Worm (Caenorhabditis elegans): ENCODE measurements around the gene R12C12.5.

R12C12.5 gene

ce11 chrII:6047639-6048159, 2.8 kb upstream of the R12C12.5 start, which contains the start of the genes R12C12.6 and ran-5 (continued):
- TF ChIP-seq nhr-41 (GFP tag; IDR thresholded peaks at IDR 0.05) (no peak), daf-12 (tag; optimal IDR thresholded peaks at IDR 0.05) (no peak), dmd-8 (GFP tag; IDR thresholded peaks at IDR 0.05) (no peak), nhr-48 (tag; optimal IDR thresholded peaks at IDR 0.05) (peak; percentile 81), zag-1 (tag; optimal IDR thresholded peaks at IDR 0.05) (no peak), ZK337.2 (GFP tag; IDR thresholded peaks at IDR 0.05) (0 out of 2 replicates have a peak, but pooled peaks have one; percentile 53), lin-13 (GFP tag; optimal IDR thresholded peaks at IDR 0.05) (peak; percentile 16), pqm-1 (tag; optimal IDR thresholded peaks at IDR 0.05) (peak; percentile 32), egl-43 (GFP tag; IDR thresholded peaks at IDR 0.05) (no peak), snpc-4 (tag; optimal IDR thresholded peaks at IDR 0.05) (no peak), lir-3 (tag; optimal IDR thresholded peaks at IDR 0.05) (peak; percentile 27), lsy-2 (tag; optimal IDR thresholded peaks at IDR 0.05) (peak in 1 of 2 experiments; percentile 92), lin-39 (tag; optimal IDR thresholded peaks at IDR 0.05) (no peak), vab-7 (GFP tag; IDR thresholded peaks at IDR 0.05) (no peak), nhr-28 (tag; optimal IDR thresholded peaks at IDR 0.05) (peak; percentile 62), ceh-44 (GFP tag; IDR thresholded peaks at IDR 0.05) (no peak), lin-38 (GFP tag; IDR thresholded peaks at IDR 0.05) (peak; percentile 87), set-16 (GFP tag; IDR thresholded peaks at IDR 0.05) (no peak), nhr-42 (GFP tag; IDR thresholded peaks at IDR 0.05) (peak; percentile 71; the same call in 1 of the 2 replicates), zip-11 (GFP tag; IDR thresholded peaks at IDR 0.05) (no peak), F44E2.7 (GFP tag; IDR thresholded peaks at IDR 0.05) (no peak), duxl-1 (tag; optimal IDR thresholded peaks at IDR 0.05; ENCODE audit: poor library complexity) (peak; percentile 81), nhr-102 (tag; optimal IDR thresholded peaks at IDR 0.05) (peak; percentile 86), aha-1 (tag) (no peak), F10B5.3 (tag; optimal IDR thresholded peaks at IDR 0.05) (peak; percentile 75), egl-27 (tag; optimal IDR thresholded peaks at IDR 0.05) (no peak), sdz-12 (GFP tag; optimal IDR thresholded peaks at IDR 0.05) (no peak), F26F4.8 (GFP tag; conservative IDR thresholded peaks at IDR 0.05) (no peak), hlh-11 (tag; optimal IDR thresholded peaks at IDR 0.05) (peak; percentile 68), lin-15B (tag; optimal IDR thresholded peaks at IDR 0.05) (no peak), nhr-10 (tag; optimal IDR thresholded peaks at IDR 0.05) (no peak), zfp-3 (GFP tag; conservative IDR thresholded peaks at IDR 0.05) (no peak), mep-1 (tag; optimal IDR thresholded peaks at IDR 0.05) (peak; percentile 87), D1046.2 (GFP tag; IDR thresholded peaks at IDR 0.05) (no peak), nhr-6 (tag; optimal IDR thresholded peaks at IDR 0.05) (peak; percentile 52), lim-7 (GFP tag; IDR thresholded peaks at IDR 0.05) (no peak), spr-3 (GFP tag; optimal IDR thresholded peaks at IDR 0.05) (peak; percentile 40), daf-8 (GFP tag; IDR thresholded peaks at IDR 0.05) (no peak), cey-2 (tag; optimal IDR thresholded peaks at IDR 0.05; ENCODE audit: borderline replicate concordance, insufficient read depth) (no peak), mdt-29 (GFP tag; IDR thresholded peaks at IDR 0.05) (no peak), ceh-20 (GFP tag; IDR thresholded peaks at IDR 0.05) (peak; percentile 59; the same call in 1 of the 2 replicates), dve-1 (tag; optimal IDR thresholded peaks at IDR 0.05; ENCODE audit: insufficient read depth) (peak; percentile 78), saeg-2 (GFP tag; IDR thresholded peaks at IDR 0.05) (0 out of 2 replicates have a peak, but pooled peaks have one; percentile 12), daf-19 (GFP tag; conservative IDR thresholded peaks at IDR 0.05) (no peak), ceh-62 (tag; optimal IDR thresholded peaks at IDR 0.05) (no peak), mdl-1 (tag; optimal IDR thresholded peaks at IDR 0.05) (peak in 1 of 2 experiments; percentile 9), R02D3.7 (tag; optimal IDR thresholded peaks at IDR 0.05) (no peak), ztf-11 (tag; optimal IDR thresholded peaks at IDR 0.05) (no peak), ctbp-1 (GFP tag; IDR thresholded peaks at IDR 0.05) (peak; percentile 63), pha-4 (GFP tag; IDR thresholded peaks at IDR 0.05) (peak; percentile 57; the same call in 1 of the 2 replicates), pha-4 (tag; optimal IDR thresholded peaks at IDR 0.05) (peak; percentile 69), Y105C5A.15 (GFP tag; IDR thresholded peaks at IDR 0.05) (no peak)

Measured in whole organism, L4 larva.